Fruit fly (Drosophila melanogaster): ENCODE measurements around the gene corolla.

Gene corolla

dm6 chrX:17595822-17596221, 36.0 kb downstream of the corolla start (continued):
- TF ChIP-seq pdm3 (GFP tag; optimal IDR thresholded peaks at IDR 0.05) (peak; percentile 82), Gug (GFP tag; IDR thresholded peaks at IDR 0.05) (peak; percentile 50; the same call in 1 of the 2 replicates), Sox15 (GFP tag; optimal IDR thresholded peaks at IDR 0.05) (peak; percentile 68), dac (GFP tag; optimal IDR thresholded peaks at IDR 0.05) (peak; percentile 17), svp (GFP tag) (peak; percentile 91), Eip78C (GFP tag) (peak; percentile 95), acj6 (GFP tag; optimal IDR thresholded peaks at IDR 0.05) (peak; percentile 80), CG11294 (GFP tag; IDR thresholded peaks at IDR 0.05) (peak; percentile 39; the same call in 1 of the 2 replicates), Eip75B (GFP tag; optimal IDR thresholded peaks at IDR 0.05) (peak; percentile 77), Smox (GFP tag; optimal IDR thresholded peaks at IDR 0.05) (peak; percentile 81), CG6276 (GFP tag; optimal IDR thresholded peaks at IDR 0.05) (no peak), fd59A (GFP tag; optimal IDR thresholded peaks at IDR 0.05) (peak; percentile 23), CG15336 (GFP tag; IDR thresholded peaks at IDR 0.05) (peak; percentile 75), Hr39 (GFP tag; optimal IDR thresholded peaks at IDR 0.05) (peak; percentile 69), Ets21C (GFP tag; optimal IDR thresholded peaks at IDR 0.05) (peak; percentile 53), dsx (GFP tag; optimal IDR thresholded peaks at IDR 0.05; ENCODE audit: poor library complexity, severe bottlenecking) (peak; percentile 67), esn (GFP tag; optimal IDR thresholded peaks at IDR 0.05) (peak; percentile 88), CG6792 (GFP tag; optimal IDR thresholded peaks at IDR 0.05) (peak; percentile 80), CG11902 (GFP tag; optimal IDR thresholded peaks at IDR 0.05) (peak; percentile 73), CG8319 (GFP tag; optimal IDR thresholded peaks at IDR 0.05) (peak; percentile 56)

DNA sequence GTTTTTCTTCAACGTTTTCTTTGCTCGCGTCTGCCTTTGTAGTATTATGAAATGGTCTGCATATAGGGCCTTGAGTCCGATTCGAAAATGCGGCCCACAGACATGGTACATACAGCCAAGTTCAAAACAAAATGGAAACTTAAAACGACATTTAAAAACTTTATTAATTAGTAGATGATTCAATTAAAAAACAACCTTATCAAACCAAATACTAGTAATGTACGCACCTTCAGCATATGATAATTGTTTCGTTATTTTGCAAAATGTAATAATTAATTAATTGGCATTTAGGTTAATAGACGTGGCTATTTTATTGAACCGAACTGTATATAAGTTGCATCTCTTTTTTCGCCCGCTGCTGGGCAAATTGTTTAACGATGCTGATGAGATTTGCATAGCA, 37.1 kb downstream of the corolla start:
- TF ChIP-seq CG6792 (GFP tag; optimal IDR thresholded peaks at IDR 0.05): no peak
- peak; percentile 20 for TF ChIP-seq Ets96B (tag; optimal IDR thresholded peaks at IDR 0.05)
- peak; percentile 5 for TF ChIP-seq topi (GFP tag; optimal IDR thresholded peaks at IDR 0.05)
- no peak for TF ChIP-seq achi (GFP tag; optimal IDR thresholded peaks at IDR 0.05)
- TF ChIP-seq CG31627 (GFP tag; optimal IDR thresholded peaks at IDR 0.05): no peak
- no peak for TF ChIP-seq CG6854 (GFP tag; optimal IDR thresholded peaks at IDR 0.05)
- TF ChIP-seq CG16779 (tag; optimal IDR thresholded peaks at IDR 0.05): no peak
- TF ChIP-seq CG10669 (GFP tag; optimal IDR thresholded peaks at IDR 0.05): peak; percentile 23
- no peak for TF ChIP-seq Met (GFP tag; optimal IDR thresholded peaks at IDR 0.05)
- TF ChIP-seq dac (GFP tag; optimal IDR thresholded peaks at IDR 0.05): no peak
- peak; percentile 18 for TF ChIP-seq CG3919 (GFP tag; optimal IDR thresholded peaks at IDR 0.05)
- TF ChIP-seq dsx (GFP tag; optimal IDR thresholded peaks at IDR 0.05; ENCODE audit: poor library complexity, severe bottlenecking): peak; percentile 38
- peak; percentile 16 for TF ChIP-seq pdm3 (GFP tag; optimal IDR thresholded peaks at IDR 0.05)
- no peak for TF ChIP-seq vri (GFP tag; optimal IDR thresholded peaks at IDR 0.05)
- TF ChIP-seq salr (GFP tag; optimal IDR thresholded peaks at IDR 0.05): no peak
- TF ChIP-seq Smox (GFP tag; optimal IDR thresholded peaks at IDR 0.05): no peak
- TF ChIP-seq fd85E (GFP tag; optimal IDR thresholded peaks at IDR 0.05): no peak
- peak; percentile 82 for TF ChIP-seq Eip78C (GFP tag)
- no peak for TF ChIP-seq Eip75B (GFP tag; optimal IDR thresholded peaks at IDR 0.05)
- TF ChIP-seq Blimp-1 (GFP tag; optimal IDR thresholded peaks at IDR 0.05): no peak
- no peak for TF ChIP-seq OdsH (GFP tag; optimal IDR thresholded peaks at IDR 0.05)
- TF ChIP-seq Eip93F (GFP tag; optimal IDR thresholded peaks at IDR 0.05): no peak
- TF ChIP-seq svp (GFP tag): peak; percentile 62
- no peak for TF ChIP-seq Hr38 (GFP tag; optimal IDR thresholded peaks at IDR 0.05)
- peak; percentile 60 for TF ChIP-seq CG15336 (GFP tag; IDR thresholded peaks at IDR 0.05)
- no peak for TF ChIP-seq CG11294 (GFP tag; IDR thresholded peaks at IDR 0.05)
- TF ChIP-seq Sox14 (GFP tag; optimal IDR thresholded peaks at IDR 0.05): no peak
- TF ChIP-seq fd59A (GFP tag; optimal IDR thresholded peaks at IDR 0.05): no peak
- TF ChIP-seq CG6808 (GFP tag; optimal IDR thresholded peaks at IDR 0.05): no peak
- no peak for TF ChIP-seq CG8119 (GFP tag; IDR thresholded peaks at IDR 0.05)
- TF ChIP-seq ss (GFP tag; optimal IDR thresholded peaks at IDR 0.05): peak in 1 of 2 experiments; percentile 19
- no peak for TF ChIP-seq CG4318 (GFP tag; optimal IDR thresholded peaks at IDR 0.05)
- peak; percentile 23 for TF ChIP-seq CG10631 (GFP tag; optimal IDR thresholded peaks at IDR 0.05)
- TF ChIP-seq CG6163 (GFP tag; IDR thresholded peaks at IDR 0.05): peak; percentile 47; the same call in 1 of the 3 replicates
- TF ChIP-seq Sox102F (GFP tag; optimal IDR thresholded peaks at IDR 0.05): no peak
- no peak for TF ChIP-seq net (GFP tag; optimal IDR thresholded peaks at IDR 0.05)
- TF ChIP-seq CG6276 (GFP tag; optimal IDR thresholded peaks at IDR 0.05): no peak
- TF ChIP-seq lz (GFP tag; optimal IDR thresholded peaks at IDR 0.05): no peak
- no peak for TF ChIP-seq spab (GFP tag; optimal IDR thresholded peaks at IDR 0.05)
- peak; percentile 16 for TF ChIP-seq CG3032 (tag; optimal IDR thresholded peaks at IDR 0.05)
- TF ChIP-seq Hr4 (GFP tag; optimal IDR thresholded peaks at IDR 0.05): no peak
